Worm (Caenorhabditis elegans) whole organism, mixed stage, embryonic: ENCODE data around the gene C06A6.4.

Experiments
- M03D4.4 ChIP-seq: sonication (generic microtip); optimal IDR thresholded peaks from 2 replicates; lab custom pipeline; 2017; ENCODE audit warnings: mild to moderate bottlenecking, missing genetic modification characterization, missing compliant biosample characterization
- bed-3 ChIP-seq: fragments of 200-800 bp; sonication (Bioruptor generic); optimal IDR thresholded peaks from 3 replicates; lab custom pipeline; 2018; ENCODE audit warnings: mild to moderate bottlenecking, missing genetic modification characterization, moderate library complexity, missing compliant biosample characterization
- blmp-1 ChIP-seq: fragments of 150-350 bp; optimal IDR thresholded peaks from 2 replicates; lab custom pipeline; 2014; ENCODE audit warnings: missing biosample characterization, missing genetic modification characterization
- ceh-39 ChIP-seq: fragments of 150-350 bp; optimal IDR thresholded peaks from 2 replicates; lab custom pipeline; 2014; ENCODE audit warnings: missing biosample characterization, missing genetic modification characterization
- ceh-43 ChIP-seq: fragments of 200-800 bp; sonication (Bioruptor generic); optimal IDR thresholded peaks from 2 replicates; lab custom pipeline; 2018; ENCODE audit warnings: mild to moderate bottlenecking, missing genetic modification characterization, moderate library complexity, missing compliant biosample characterization
- ceh-83 ChIP-seq: fragments of 200-800 bp; sonication (Bioruptor generic); optimal IDR thresholded peaks from 2 replicates; lab custom pipeline; 2018; ENCODE audit warnings: mild to moderate bottlenecking, missing genetic modification characterization, missing compliant biosample characterization
- ces-1 ChIP-seq: fragments of 150-350 bp; optimal IDR thresholded peaks from 2 replicates; lab custom pipeline; 2014; ENCODE audit warnings: missing biosample characterization, missing genetic modification reagents, missing genetic modification characterization
- cnd-1 ChIP-seq: fragments of 200-800 bp; sonication (Bioruptor generic); optimal IDR thresholded peaks from 2 replicates; lab custom pipeline; 2018; ENCODE audit warnings: mild to moderate bottlenecking, missing genetic modification characterization, missing compliant biosample characterization
- drap-1 ChIP-seq: fragments of 200-800 bp; sonication (Bioruptor generic); optimal IDR thresholded peaks from 3 replicates; lab custom pipeline; 2018; ENCODE audit warnings: mild to moderate bottlenecking, missing genetic modification characterization, missing compliant biosample characterization
- elt-1 ChIP-seq: sonication (generic microtip); optimal IDR thresholded peaks from 2 replicates; lab custom pipeline; 2017; ENCODE audit warnings: missing genetic modification characterization, mild to moderate bottlenecking, missing compliant biosample characterization, antibody characterized with exemption, moderate library complexity, borderline replicate concordance; ENCODE audit not compliant: insufficient read depth
- elt-3 ChIP-seq: fragments of 150-350 bp; optimal IDR thresholded peaks from 2 replicates; lab custom pipeline; 2014; ENCODE audit warnings: missing biosample characterization, missing genetic modification characterization
- flh-1 ChIP-seq: fragments of 200-800 bp; sonication (Bioruptor generic); optimal IDR thresholded peaks from 2 replicates; lab custom pipeline; 2018; ENCODE audit warnings: mild to moderate bottlenecking, missing genetic modification characterization, moderate library complexity, missing compliant biosample characterization
- ham-2 ChIP-seq: fragments of 200-800 bp; sonication (Bioruptor generic); optimal IDR thresholded peaks from 2 replicates; lab custom pipeline; 2018; ENCODE audit warnings: mild to moderate bottlenecking, missing genetic modification characterization, missing compliant biosample characterization
- hlh-1 ChIP-seq: fragments of 150-350 bp; optimal IDR thresholded peaks from 2 replicates; lab custom pipeline; 2014; ENCODE audit warnings: missing biosample characterization, missing genetic modification reagents, missing genetic modification characterization
- lin-13 ChIP-seq: fragments of 150-350 bp; optimal IDR thresholded peaks from 2 replicates; lab custom pipeline; 2014; ENCODE audit warnings: missing biosample characterization, missing genetic modification characterization
- lin-32 ChIP-seq: fragments of 200-800 bp; sonication (Bioruptor generic); optimal IDR thresholded peaks from 2 replicates; lab custom pipeline; 2018; ENCODE audit warnings: mild to moderate bottlenecking, missing genetic modification characterization, missing compliant biosample characterization
- lsy-2 ChIP-seq: fragments of 150-350 bp; optimal IDR thresholded peaks from 2 replicates; lab custom pipeline; 2014; ENCODE audit warnings: missing biosample characterization, missing genetic modification characterization
- mab-5 ChIP-seq: fragments of 150-350 bp; optimal IDR thresholded peaks from 2 replicates; lab custom pipeline; 2014; ENCODE audit warnings: missing biosample characterization, missing genetic modification characterization
- mep-1 ChIP-seq: fragments of 150-350 bp; optimal IDR thresholded peaks from 2 replicates; lab custom pipeline; 2017; ENCODE audit warnings: missing biosample characterization, missing genetic modification reagents, missing genetic modification characterization, inconsistent platforms
- mls-2 ChIP-seq: sonication (generic microtip); optimal IDR thresholded peaks from 2 replicates; lab custom pipeline; 2016; ENCODE audit warnings: mild to moderate bottlenecking, missing genetic modification characterization, moderate library complexity, missing compliant biosample characterization
- nhr-12 ChIP-seq: fragments of 150-350 bp; optimal IDR thresholded peaks from 2 replicates; lab custom pipeline; 2014; ENCODE audit warnings: missing biosample characterization, missing genetic modification characterization
- nhr-2 ChIP-seq: fragments of 150-350 bp; optimal IDR thresholded peaks from 2 replicates; lab custom pipeline; 2014; ENCODE audit warnings: missing biosample characterization, missing genetic modification characterization
- nhr-237 ChIP-seq: fragments of 150-350 bp; optimal IDR thresholded peaks from 2 replicates; lab custom pipeline; 2014; ENCODE audit warnings: missing biosample characterization, missing genetic modification characterization
- nhr-28 ChIP-seq: fragments of 150-350 bp; optimal IDR thresholded peaks from 2 replicates; lab custom pipeline; 2014; ENCODE audit warnings: missing biosample characterization, missing genetic modification characterization
- nhr-76 ChIP-seq: sonication (generic microtip); optimal IDR thresholded peaks from 2 replicates; lab custom pipeline; 2017; ENCODE audit warnings: missing biosample characterization, missing genetic modification characterization
- pha-4 ChIP-seq: fragments of 150-350 bp; optimal IDR thresholded peaks from 2 replicates; lab custom pipeline; 2018; ENCODE audit warnings: missing biosample characterization, missing genetic modification reagents, missing genetic modification characterization
- sem-2 ChIP-seq: fragments of 200-800 bp; sonication (Bioruptor generic); optimal IDR thresholded peaks from 2 replicates; lab custom pipeline; 2018; ENCODE audit warnings: mild to moderate bottlenecking, missing genetic modification characterization, missing compliant biosample characterization
- snpc-4 ChIP-seq: fragments of 150-350 bp; optimal IDR thresholded peaks from 2 replicates; lab custom pipeline; 2014; ENCODE audit warnings: missing biosample characterization, missing genetic modification characterization
- sptf-1 ChIP-seq: sonication (generic microtip); optimal IDR thresholded peaks from 2 replicates; lab custom pipeline; 2017; ENCODE audit warnings: mild to moderate bottlenecking, missing genetic modification characterization, moderate library complexity, missing compliant biosample characterization
- tbx-8 ChIP-seq: fragments of 200-800 bp; sonication (Bioruptor generic); optimal IDR thresholded peaks from 2 replicates; lab custom pipeline; 2018; ENCODE audit warnings: mild to moderate bottlenecking, missing genetic modification characterization, moderate library complexity, missing compliant biosample characterization
- unc-120 ChIP-seq: sonication (generic microtip); optimal IDR thresholded peaks from 2 replicates; lab custom pipeline; 2017; ENCODE audit warnings: missing genetic modification characterization, missing compliant biosample characterization; ENCODE audit not compliant: poor library complexity, severe bottlenecking
- unc-39 ChIP-seq: fragments of 150-350 bp; optimal IDR thresholded peaks from 2 replicates; lab custom pipeline; 2014; ENCODE audit warnings: missing biosample characterization, missing genetic modification characterization
- unc-62 ChIP-seq: fragments of 150-350 bp; optimal IDR thresholded peaks from 2 replicates; lab custom pipeline; 2014; ENCODE audit warnings: missing biosample characterization, missing genetic modification reagents, missing genetic modification characterization
- zip-8 ChIP-seq: fragments of 150-350 bp; optimal IDR thresholded peaks from 2 replicates; lab custom pipeline; 2014; ENCODE audit warnings: missing biosample characterization, missing genetic modification characterization
- ztf-11 ChIP-seq: fragments of 150-350 bp; optimal IDR thresholded peaks from 2 replicates; lab custom pipeline; 2014; ENCODE audit warnings: missing biosample characterization, missing genetic modification characterization

Gene C06A6.4

ce11 chrIV:7796432-7797113 is 32.5 kb downstream of the C06A6.4 start, which contains the start of gene sgo-1:
TSS of gene sgo-1 (minus strand) at chrIV:7796482.
- TF ChIP-seq hlh-1 (tag; lab: Kevin White, UChicago): no peak
- no peak for TF ChIP-seq cnd-1 (tag; lab: Kevin White, UChicago)
- TF ChIP-seq nhr-12 (tag; lab: Kevin White, UChicago): no peak
- TF ChIP-seq lsy-2 (tag; lab: Kevin White, UChicago): no peak
- no peak for TF ChIP-seq M03D4.4 (tag; lab: Kevin White, UChicago)
- TF ChIP-seq mep-1: no peak
- TF ChIP-seq ceh-43 (GFP tag; lab: Kevin White, UChicago): no peak
- no peak for TF ChIP-seq elt-3
- no peak for TF ChIP-seq snpc-4 (tag; lab: Kevin White, UChicago)
- TF ChIP-seq blmp-1: no peak
- no peak for TF ChIP-seq drap-1
- no peak for TF ChIP-seq sem-2
- no peak for TF ChIP-seq nhr-28 (tag; lab: Kevin White, UChicago)
- TF ChIP-seq mls-2 (tag; lab: Kevin White, UChicago): no peak
- TF ChIP-seq ceh-83 (GFP tag; lab: Kevin White, UChicago): no peak
- no peak for TF ChIP-seq nhr-2
- TF ChIP-seq bed-3 (GFP tag; lab: Kevin White, UChicago): no peak
- TF ChIP-seq nhr-237 (tag; lab: Kevin White, UChicago): no peak
- TF ChIP-seq, all 35 proteins: peak for 0

ce11 chrIV:7794709-7795108 is 34.4 kb downstream of the C06A6.4 start, which contains the start of gene ntp-1:
TSS of gene ntp-1 (minus strand) at chrIV:7794809.
- no peak for TF ChIP-seq snpc-4 (tag; lab: Kevin White, UChicago)
- no peak for TF ChIP-seq lin-32 (GFP tag; lab: Kevin White, UChicago)
- TF ChIP-seq lin-13 (tag; lab: Kevin White, UChicago): no peak
- no peak for TF ChIP-seq nhr-2

DNA sequence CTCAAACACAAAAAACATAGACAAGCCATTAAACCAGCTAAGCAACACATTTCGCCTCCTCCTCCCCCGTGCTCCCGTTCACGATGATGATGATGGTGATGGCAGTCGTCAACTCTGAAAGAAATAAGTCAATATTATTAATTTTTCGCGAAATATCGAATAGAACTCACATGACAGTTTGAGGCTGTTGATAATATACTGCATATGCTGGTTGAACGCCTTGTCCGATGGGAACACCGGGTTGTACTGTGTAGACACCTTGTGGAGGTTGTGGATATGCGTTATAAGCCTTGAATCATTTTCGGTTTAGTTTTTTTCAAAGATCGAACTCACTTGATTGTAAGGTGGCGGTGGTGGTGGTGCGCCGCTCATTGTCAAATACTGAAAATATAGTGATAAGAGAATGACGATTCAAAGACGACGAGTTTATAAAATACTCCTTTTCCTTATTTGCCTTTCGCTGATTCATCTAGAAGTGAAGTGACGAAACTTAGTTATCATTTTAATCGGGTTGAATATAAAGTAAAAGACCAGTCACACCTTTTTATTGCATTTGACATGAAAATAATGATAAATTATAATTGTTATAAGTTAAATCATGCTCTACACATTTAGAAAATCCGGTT is 37.2 kb downstream of the C06A6.4 start, which contains the start of gene C33H5.13:
TSS of gene C33H5.13 (minus strand) at position 443 of the 626 bp plus-strand sequence.
- TF ChIP-seq nhr-12 (tag; lab: Kevin White, UChicago): no peak
- TF ChIP-seq mep-1: no peak
- TF ChIP-seq sptf-1 (tag; lab: Kevin White, UChicago): no peak
- no peak for TF ChIP-seq elt-3
- no peak for TF ChIP-seq nhr-76 (tag; lab: Kevin White, UChicago)
- no peak for TF ChIP-seq drap-1
- TF ChIP-seq mls-2 (tag; lab: Kevin White, UChicago): no peak
- TF ChIP-seq hlh-1 (tag; lab: Kevin White, UChicago): no peak
- TF ChIP-seq ceh-39: no peak
- TF ChIP-seq snpc-4 (tag; lab: Kevin White, UChicago): no peak
- TF ChIP-seq zip-8: no peak
- TF ChIP-seq nhr-237 (tag; lab: Kevin White, UChicago): no peak
- TF ChIP-seq ceh-83 (GFP tag; lab: Kevin White, UChicago): no peak
- TF ChIP-seq nhr-2: no peak
- no peak for TF ChIP-seq blmp-1
- TF ChIP-seq tbx-8 (GFP tag; lab: Kevin White, UChicago): no peak

DNA sequence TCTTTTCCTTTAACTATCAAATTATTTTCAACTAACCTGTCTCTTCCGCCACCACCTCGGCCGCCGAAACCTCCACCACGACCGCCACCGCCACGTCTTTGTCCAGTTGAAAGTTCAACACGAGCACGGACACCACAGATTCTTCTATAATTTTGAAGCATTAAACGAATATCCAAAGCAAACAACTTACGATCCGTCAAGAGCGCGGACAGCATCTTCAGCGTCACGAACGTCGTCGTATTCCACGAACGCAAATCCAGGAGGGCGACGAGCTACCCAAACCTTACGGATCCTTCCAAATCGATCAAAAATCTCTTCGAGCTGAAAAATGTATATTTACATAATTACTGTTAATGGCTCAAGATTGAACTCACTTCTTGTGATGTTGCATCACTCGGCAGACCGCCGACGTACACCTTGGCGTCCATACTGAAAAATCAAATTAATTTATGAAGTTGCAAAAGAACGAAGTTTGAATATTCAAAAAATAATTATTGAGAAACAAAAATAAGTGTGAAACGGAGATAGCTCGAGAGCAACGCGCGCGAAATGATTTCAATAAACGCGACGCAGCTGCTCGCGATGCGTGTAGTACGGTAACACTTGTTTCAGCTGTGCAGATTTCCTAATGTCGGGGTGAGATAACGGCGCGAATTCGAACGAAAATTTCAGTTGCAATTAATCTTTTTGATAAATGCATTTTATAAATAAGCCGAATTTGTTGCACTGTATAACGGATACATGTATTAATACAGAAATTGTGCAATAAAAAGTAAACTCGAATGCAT is 38.1 kb downstream of the C06A6.4 start, which contains the start of gene rsp-6:
TSS of gene rsp-6 (minus strand) at position 429 of the 788 bp plus-strand sequence.
- no peak for TF ChIP-seq ceh-43 (GFP tag; lab: Kevin White, UChicago)
- TF ChIP-seq ces-1 (GFP tag; lab: Kevin White, UChicago): peak; percentile 87
- TF ChIP-seq snpc-4 (tag; lab: Kevin White, UChicago): no peak
- no peak for TF ChIP-seq tbx-8 (GFP tag; lab: Kevin White, UChicago)
- TF ChIP-seq unc-120: peak; percentile 56
- no peak for TF ChIP-seq blmp-1
- no peak for TF ChIP-seq sem-2
- TF ChIP-seq pha-4 (tag; lab: Kevin White, UChicago): peak; percentile 94
- TF ChIP-seq nhr-76 (tag; lab: Kevin White, UChicago): no peak
- peak; percentile 86 for TF ChIP-seq nhr-237 (tag; lab: Kevin White, UChicago)
- peak; percentile 2 for TF ChIP-seq nhr-12 (tag; lab: Kevin White, UChicago)
- no peak for TF ChIP-seq ztf-11 (tag; lab: Kevin White, UChicago)
- no peak for TF ChIP-seq elt-3
- TF ChIP-seq mep-1: peak; percentile 98
- TF ChIP-seq ham-2: no peak
- no peak for TF ChIP-seq M03D4.4 (tag; lab: Kevin White, UChicago)
- TF ChIP-seq lin-32 (GFP tag; lab: Kevin White, UChicago): no peak
- TF ChIP-seq mls-2 (tag; lab: Kevin White, UChicago): no peak
- peak; percentile 86 for TF ChIP-seq ceh-39
- TF ChIP-seq hlh-1 (tag; lab: Kevin White, UChicago): peak; percentile 95
- peak; percentile 20 for TF ChIP-seq drap-1
- peak; percentile 77 for TF ChIP-seq unc-62 (GFP tag; lab: Kevin White, UChicago)
- TF ChIP-seq lsy-2 (tag; lab: Kevin White, UChicago): peak; percentile 98
- no peak for TF ChIP-seq nhr-2
- peak; percentile 6 for TF ChIP-seq sptf-1 (tag; lab: Kevin White, UChicago)
- TF ChIP-seq ceh-83 (GFP tag; lab: Kevin White, UChicago): no peak
- TF ChIP-seq zip-8: no peak
- no peak for TF ChIP-seq flh-1 (GFP tag; lab: Kevin White, UChicago)
- no peak for TF ChIP-seq nhr-28 (tag; lab: Kevin White, UChicago)
- no peak for TF ChIP-seq mab-5 (tag; lab: Kevin White, UChicago)
- TF ChIP-seq unc-39: no peak
- no peak for TF ChIP-seq bed-3 (GFP tag; lab: Kevin White, UChicago)
- peak; percentile 58 for TF ChIP-seq cnd-1 (tag; lab: Kevin White, UChicago)
- TF ChIP-seq elt-1 (tag; lab: Kevin White, UChicago): peak; percentile 30
- TF ChIP-seq lin-13 (tag; lab: Kevin White, UChicago): peak; percentile 85
